Worm (Caenorhabditis elegans) whole organism, young adult: ENCODE results near the gene lido-16.

Experiments used
- C17E4.6 ChIP-seq: fragments of 200-800 bp; sonication (Bioruptor generic); IDR thresholded peaks from 2 replicates; pipeline ENCODE4 v1.3.6; 2022; ENCODE audit warnings: missing genetic modification reagents, missing genetic modification characterization, missing compliant biosample characterization
- F52B5.7 ChIP-seq: sonication (generic microtip); optimal IDR thresholded peaks from 2 replicates; lab custom pipeline; 2016; ENCODE audit warnings: mild to moderate bottlenecking, missing genetic modification characterization, missing compliant biosample characterization
- F57C9.4 ChIP-seq: sonication (generic microtip); optimal IDR thresholded peaks from 2 replicates; lab custom pipeline; 2017; ENCODE audit warnings: mild to moderate bottlenecking, missing genetic modification characterization, missing compliant biosample characterization
- akir-1 ChIP-seq: fragments of 200-800 bp; sonication (Bioruptor generic); optimal IDR thresholded peaks from 2 replicates; lab custom pipeline; 2018; ENCODE audit warnings: mild to moderate bottlenecking, missing genetic modification characterization, moderate library complexity, missing compliant biosample characterization
- athp-1 ChIP-seq: sonication (generic microtip); optimal IDR thresholded peaks from 2 replicates; lab custom pipeline; 2017; ENCODE audit warnings: mild to moderate bottlenecking, missing genetic modification characterization, missing compliant biosample characterization
- ccch-3 ChIP-seq: fragments of 200-800 bp; sonication (Bioruptor generic); optimal IDR thresholded peaks from 2 replicates; lab custom pipeline; 2018; ENCODE audit warnings: mild to moderate bottlenecking, missing genetic modification characterization, missing compliant biosample characterization
- gei-17 ChIP-seq: fragments of 200-800 bp; sonication (Bioruptor generic); optimal IDR thresholded peaks from 2 replicates; lab custom pipeline; 2018; ENCODE audit warnings: mild to moderate bottlenecking, missing genetic modification characterization, missing compliant biosample characterization
- hlh-26 ChIP-seq: fragments of 200-800 bp; sonication (Bioruptor generic); conservative IDR thresholded peaks from 2 replicates; pipeline ENCODE4 v1.3.6; 2022; ENCODE audit warnings: missing genetic modification reagents, missing genetic modification characterization, missing compliant biosample characterization
- hmg-1.2 ChIP-seq: fragments of 200-800 bp; sonication (Bioruptor generic); IDR thresholded peaks from 2 replicates; pipeline ENCODE4 v1.3.6; 2022; ENCODE audit warnings: missing genetic modification reagents, missing genetic modification characterization, missing compliant biosample characterization
- madf-6 ChIP-seq: fragments of 200-800 bp; sonication (Bioruptor generic); IDR thresholded peaks from 2 replicates; pipeline ENCODE4 v1.3.6; 2022; ENCODE audit warnings: missing genetic modification reagents, missing genetic modification characterization, missing compliant biosample characterization
- snpc-1.1 ChIP-seq: sonication (generic microtip); optimal IDR thresholded peaks from 2 replicates; lab custom pipeline; 2017; ENCODE audit warnings: missing genetic modification characterization, mild to moderate bottlenecking, missing compliant biosample characterization, antibody characterized with exemption, moderate library complexity, missing genotype, missing genetic modification reagents; ENCODE audit not compliant: insufficient read depth
- snpc-1.3 ChIP-seq: sonication (generic microtip); optimal IDR thresholded peaks from 2 replicates; lab custom pipeline; 2017; ENCODE audit warnings: missing genetic modification characterization, mild to moderate bottlenecking, missing compliant biosample characterization, antibody characterized with exemption, moderate library complexity, missing genotype, missing genetic modification reagents; ENCODE audit not compliant: insufficient read depth

DNA sequence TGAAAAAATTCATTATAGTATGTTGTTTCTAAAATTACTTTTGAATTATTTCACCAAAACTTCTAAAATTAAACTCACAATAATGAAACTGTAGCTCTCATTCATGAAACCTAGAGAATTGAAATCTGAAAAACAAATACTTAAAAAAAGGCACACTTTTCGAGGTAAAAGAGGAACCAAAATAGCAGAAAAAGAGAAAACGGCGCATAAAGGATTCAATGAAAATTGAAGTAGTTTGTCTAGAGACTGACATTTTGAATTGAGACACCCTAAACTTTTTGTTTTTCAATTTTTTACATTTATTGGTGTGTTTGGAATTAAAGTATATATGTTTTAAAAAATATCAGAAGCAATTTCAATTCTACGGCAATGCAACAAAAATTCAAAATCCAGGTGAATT is 13.8 kb downstream of the lido-16 start, which contains the start of gene dgk-5:
- TF ChIP-seq ccch-3, result no peak
- TF ChIP-seq hmg-1.2, result no peak
- no peak for TF ChIP-seq akir-1
- TF ChIP-seq snpc-1.1 (tag; lab: Kevin White, UChicago), result no peak
- no peak for TF ChIP-seq hlh-26
- no peak for TF ChIP-seq C17E4.6 (GFP tag; lab: Robert Waterston, UW)
- no peak for TF ChIP-seq F57C9.4 (tag; lab: Kevin White, UChicago)
- no peak for TF ChIP-seq madf-6 (GFP tag; lab: Robert Waterston, UW)
- no peak for TF ChIP-seq athp-1 (tag; lab: Kevin White, UChicago)
- TF ChIP-seq gei-17 (GFP tag; lab: Kevin White, UChicago), result no peak
- TF ChIP-seq F52B5.7 (tag; lab: Kevin White, UChicago), result no peak
- TF ChIP-seq snpc-1.3 (tag; lab: Kevin White, UChicago), result no peak
